Fruit fly (Drosophila melanogaster) whole organism, embryonic: ENCODE data around the gene aop.

Source experiments
- Aef1 ChIP-seq: fragments of 200-800 bp; sonication (Bioruptor generic); IDR thresholded peaks from 3 replicates; pipeline ENCODE4 v1.3.6; 2022; ENCODE audit warnings: missing biosample characterization, missing genetic modification characterization
- C15 ChIP-seq: fragments of 200-800 bp; sonication (Bioruptor generic); IDR thresholded peaks from 3 replicates; pipeline ENCODE4 v1.3.6; 2022; ENCODE audit warnings: missing biosample characterization, missing genetic modification characterization
- CG10267 ChIP-seq: fragments of 200-800 bp; sonication (Bioruptor generic); optimal IDR thresholded peaks from 2 replicates; lab custom pipeline; 2018; ENCODE audit warnings: missing biosample characterization, mild to moderate bottlenecking, missing genetic modification characterization, moderate library complexity
- CG10543 ChIP-seq: fragments of 200-800 bp; sonication (Bioruptor generic); optimal IDR thresholded peaks from 3 replicates; lab custom pipeline; 2017; ENCODE audit warnings: missing biosample characterization, mild to moderate bottlenecking, missing genetic modification characterization, moderate library complexity
- CG10654 ChIP-seq: fragments of 200-800 bp; sonication (Bioruptor generic); optimal IDR thresholded peaks from 2 replicates; lab custom pipeline; 2016; ENCODE audit warnings: missing biosample characterization, missing genetic modification characterization
- CG11085 ChIP-seq: fragments of 200-800 bp; sonication (Bioruptor generic); IDR thresholded peaks from 2 replicates; pipeline ENCODE4 v1.3.6; 2022; ENCODE audit warnings: missing biosample characterization, missing genetic modification characterization
- CG12236 ChIP-seq: fragments of 200-800 bp; sonication (Bioruptor generic); optimal IDR thresholded peaks from 2 replicates; lab custom pipeline; 2016; ENCODE audit warnings: missing biosample characterization, missing genetic modification characterization
- CG12769 ChIP-seq: fragments of 200-800 bp; sonication (Bioruptor generic); optimal IDR thresholded peaks from 2 replicates; lab custom pipeline; 2019; ENCODE audit warnings: missing biosample characterization, mild to moderate bottlenecking, missing genetic modification characterization, moderate library complexity
- CG14860 ChIP-seq: fragments of 200-800 bp; sonication (Bioruptor generic); IDR thresholded peaks from 3 replicates; pipeline ENCODE4 v1.3.6; 2022; ENCODE audit warnings: missing biosample characterization, missing genetic modification characterization; ENCODE audit not compliant: partially characterized antibody
- CG17385 ChIP-seq: fragments of 200-800 bp; sonication (Bioruptor generic); optimal IDR thresholded peaks from 3 replicates; lab custom pipeline; 2018; ENCODE audit warnings: missing biosample characterization, mild to moderate bottlenecking, missing genetic modification characterization
- CG1832 ChIP-seq: fragments of 200-800 bp; sonication (Bioruptor generic); optimal IDR thresholded peaks from 2 replicates; lab custom pipeline; 2017; ENCODE audit warnings: missing biosample characterization, mild to moderate bottlenecking, missing genetic modification characterization, inconsistent platforms
- CG2120 ChIP-seq: fragments of 200-800 bp; sonication (Bioruptor generic); optimal IDR thresholded peaks from 3 replicates; lab custom pipeline; 2016; ENCODE audit warnings: missing biosample characterization, missing genetic modification characterization
- CG3726 ChIP-seq: fragments of 200-800 bp; sonication (Bioruptor generic); IDR thresholded peaks from 3 replicates; pipeline ENCODE4, ENCODE4 v1.3.6; 2022; ENCODE audit warnings: missing biosample characterization, missing genetic modification characterization
- CG6683 ChIP-seq: fragments of 200-800 bp; sonication (Bioruptor generic); optimal IDR thresholded peaks from 2 replicates; lab custom pipeline; 2017; ENCODE audit warnings: missing biosample characterization, mild to moderate bottlenecking, missing genetic modification characterization, missing genetic modification reagents
- CG7745 ChIP-seq: fragments of 200-800 bp; sonication (Bioruptor generic); optimal IDR thresholded peaks from 2 replicates; lab custom pipeline; 2018; ENCODE audit warnings: missing biosample characterization, mild to moderate bottlenecking, missing genetic modification characterization, moderate library complexity
- CG7786 ChIP-seq: fragments of 200-800 bp; sonication (Bioruptor generic); optimal IDR thresholded peaks from 2 replicates; lab custom pipeline; 2016; ENCODE audit warnings: missing biosample characterization, missing genetic modification characterization
- CG8478 ChIP-seq: fragments of >200 bp; optimal IDR thresholded peaks from 2 replicates; lab custom pipeline; 2018
- CG9727 ChIP-seq: fragments of 200-800 bp; sonication (Bioruptor generic); optimal IDR thresholded peaks from 3 replicates; lab custom pipeline; 2017; ENCODE audit warnings: missing biosample characterization, mild to moderate bottlenecking, missing genetic modification characterization
- Dbx ChIP-seq: fragments of 200-800 bp; sonication (Bioruptor generic); IDR thresholded peaks from 3 replicates; pipeline ENCODE4 v1.3.6; 2022; ENCODE audit warnings: missing biosample characterization, missing genetic modification characterization
- HLHmδ ChIP-seq: fragments of 200-800 bp; sonication (Bioruptor generic); optimal IDR thresholded peaks from 2 replicates; lab custom pipeline; 2018; ENCODE audit warnings: missing biosample characterization, mild to moderate bottlenecking, missing genetic modification characterization, moderate library complexity
- Hr78 ChIP-seq, 2 experiments: fragments of 200-800 bp in 1 of 2; fragments of >200 bp in 1 of 2; sonication (Bioruptor generic) in 1 of 2; optimal IDR thresholded peaks; 2 replicates each; lab custom pipeline; 2017 to 2019; ENCODE audit warnings: missing biosample characterization in 2 of 2, missing genetic modification characterization in 2 of 2, mild to moderate bottlenecking in 1 of 2, moderate library complexity in 1 of 2
- Lim3 ChIP-seq: fragments of 200-800 bp; sonication (Bioruptor generic); IDR thresholded peaks from 2 replicates; pipeline ENCODE4 v1.3.6; 2022; ENCODE audit warnings: missing biosample characterization, missing genetic modification characterization
- Max ChIP-seq: fragments of 200-800 bp; sonication (Bioruptor generic); optimal IDR thresholded peaks from 2 replicates; lab custom pipeline; 2016; ENCODE audit warnings: missing biosample characterization, mild to moderate bottlenecking, missing genetic modification characterization
- NfI ChIP-seq: fragments of 200-800 bp; sonication (Bioruptor generic); optimal IDR thresholded peaks from 3 replicates; lab custom pipeline; 2018; ENCODE audit warnings: missing biosample characterization, mild to moderate bottlenecking, missing genetic modification characterization, moderate library complexity
- Optix ChIP-seq: fragments of 200-800 bp; sonication (Bioruptor generic); IDR thresholded peaks from 3 replicates; pipeline ENCODE4 v1.3.6; 2022; ENCODE audit warnings: missing biosample characterization, missing genetic modification characterization
- Rfx ChIP-seq: fragments of 200-800 bp; sonication (Bioruptor generic); IDR thresholded peaks from 2 replicates; pipeline ENCODE4 v1.3.6; 2022; ENCODE audit warnings: missing biosample characterization, missing genetic modification characterization
- Ssrp ChIP-seq: fragments of 200-800 bp; sonication (Bioruptor generic); optimal IDR thresholded peaks from 2 replicates; lab custom pipeline; 2018; ENCODE audit warnings: missing biosample characterization, mild to moderate bottlenecking, missing genetic modification characterization, moderate library complexity
- caup ChIP-seq: fragments of 200-800 bp; sonication (Bioruptor generic); optimal IDR thresholded peaks from 3 replicates; lab custom pipeline; 2017; ENCODE audit warnings: missing biosample characterization, mild to moderate bottlenecking, missing genetic modification characterization, moderate library complexity; ENCODE audit not compliant: severe bottlenecking
- chinmo ChIP-seq: fragments of 200-800 bp; sonication (Bioruptor generic); IDR thresholded peaks from 4 replicates; pipeline ENCODE4 v1.3.6; 2022; ENCODE audit warnings: missing biosample characterization, missing genetic modification characterization; ENCODE audit not compliant: partially characterized antibody
- ci ChIP-seq: fragments of 200-800 bp; sonication (Bioruptor generic); IDR thresholded peaks from 3 replicates; pipeline ENCODE4 v1.3.6; 2022; ENCODE audit warnings: missing biosample characterization, missing genetic modification characterization
- dmrt99B ChIP-seq: fragments of 200-800 bp; sonication (Bioruptor generic); optimal IDR thresholded peaks from 2 replicates; lab custom pipeline; 2018; ENCODE audit warnings: missing biosample characterization, mild to moderate bottlenecking, missing genetic modification characterization, moderate library complexity
- dpn ChIP-seq, 2 experiments: fragments of 200-800 bp; sonication (Bioruptor generic); optimal IDR thresholded peaks; 3 replicates each; lab custom pipeline; 2016; ENCODE audit warnings: missing biosample characterization in 2 of 2, missing genetic modification characterization in 2 of 2
- fd3F ChIP-seq: fragments of 200-800 bp; sonication (Bioruptor generic); optimal IDR thresholded peaks from 2 replicates; lab custom pipeline; 2018; ENCODE audit warnings: missing biosample characterization, mild to moderate bottlenecking, missing genetic modification characterization, moderate library complexity
- fd64A ChIP-seq: fragments of 200-800 bp; sonication (Bioruptor generic); optimal IDR thresholded peaks from 3 replicates; lab custom pipeline; 2018; ENCODE audit warnings: missing biosample characterization, mild to moderate bottlenecking, missing genetic modification characterization
- fd96Cb ChIP-seq: fragments of 200-800 bp; sonication (Bioruptor generic); optimal IDR thresholded peaks from 2 replicates; lab custom pipeline; 2018; ENCODE audit warnings: missing biosample characterization, mild to moderate bottlenecking, missing genetic modification characterization, moderate library complexity
- gsb-n ChIP-seq: fragments of 200-800 bp; sonication (Bioruptor generic); optimal IDR thresholded peaks from 3 replicates; lab custom pipeline; 2018; ENCODE audit warnings: missing biosample characterization, mild to moderate bottlenecking, missing genetic modification characterization
- hth ChIP-seq: fragments of >200 bp; optimal IDR thresholded peaks from 2 replicates; lab custom pipeline; 2017; ENCODE audit warnings: inconsistent platforms
- kni ChIP-seq: fragments of 200-800 bp; sonication (Bioruptor generic); optimal IDR thresholded peaks from 3 replicates; lab custom pipeline; 2017; ENCODE audit warnings: mild to moderate bottlenecking, missing biosample characterization, missing genetic modification reagents, missing genetic modification characterization
- lilli ChIP-seq: fragments of 200-800 bp; sonication (Bioruptor generic); optimal IDR thresholded peaks from 3 replicates; lab custom pipeline; 2016; ENCODE audit warnings: missing biosample characterization, missing genetic modification characterization
- lmd ChIP-seq: fragments of 200-800 bp; sonication (Bioruptor generic); IDR thresholded peaks from 2 replicates; pipeline ENCODE4 v1.3.6; 2022; ENCODE audit warnings: missing biosample characterization, missing genetic modification characterization
- mirr ChIP-seq: fragments of 200-800 bp; sonication (Bioruptor generic); optimal IDR thresholded peaks from 3 replicates; lab custom pipeline; 2018; ENCODE audit warnings: missing biosample characterization, mild to moderate bottlenecking, missing genetic modification characterization
- nmo ChIP-seq: fragments of 200-800 bp; sonication (Bioruptor generic); optimal IDR thresholded peaks from 2 replicates; lab custom pipeline; 2018; ENCODE audit warnings: missing biosample characterization, mild to moderate bottlenecking, missing genetic modification characterization, moderate library complexity
- p53 ChIP-seq: fragments of 200-800 bp; sonication (Bioruptor generic); optimal IDR thresholded peaks from 2 replicates; lab custom pipeline; 2016; ENCODE audit warnings: missing biosample characterization, missing genetic modification characterization
- ro ChIP-seq: fragments of 200-800 bp; sonication (Bioruptor generic); IDR thresholded peaks from 2 replicates; pipeline ENCODE4 v1.3.6; 2022; ENCODE audit warnings: missing biosample characterization, missing genetic modification characterization
- slbo ChIP-seq: fragments of 200-800 bp; sonication (Bioruptor generic); IDR thresholded peaks from 2 replicates; pipeline ENCODE4 v1.3.6; 2022; ENCODE audit warnings: missing biosample characterization, missing genetic modification characterization
- sqz ChIP-seq: fragments of 200-800 bp; sonication (Bioruptor generic); optimal IDR thresholded peaks from 3 replicates; lab custom pipeline; 2018; ENCODE audit warnings: missing biosample characterization, mild to moderate bottlenecking, missing genetic modification characterization
- trh ChIP-seq: fragments of 200-800 bp; sonication (Bioruptor generic); optimal IDR thresholded peaks from 2 replicates; lab custom pipeline; 2016; ENCODE audit warnings: missing biosample characterization, missing genetic modification characterization
- tup ChIP-seq: fragments of 200-800 bp; sonication (Bioruptor generic); optimal IDR thresholded peaks from 2 replicates; lab custom pipeline; 2016; ENCODE audit warnings: missing biosample characterization, mild to moderate bottlenecking, missing genetic modification characterization, moderate library complexity
- yki ChIP-seq: fragments of >200 bp; optimal IDR thresholded peaks from 3 replicates; lab custom pipeline; 2018

Gene aop

dm6 chr2L:2177969-2178809 lies at the start of gene aop (continued):
- TF ChIP-seq CG10543 (GFP tag; lab: Kevin White, UChicago) (peak; percentile 46), CG9727 (GFP tag; lab: Kevin White, UChicago) (peak; percentile 27), caup (GFP tag; lab: Kevin White, UChicago) (peak; percentile 18), p53 (GFP tag; lab: Kevin White, UChicago) (peak; percentile 98), lmd (no peak), CG1832 (GFP tag; lab: Kevin White, UChicago) (no peak), dmrt99B (tag; lab: Kevin White, UChicago) (peak; percentile 7), CG8478 (no peak), mirr (GFP tag; lab: Kevin White, UChicago) (peak; percentile 59), slbo (GFP tag; lab: Robert Waterston, UW) (no peak), NfI (peak; percentile 28), fd96Cb (no peak), Ssrp (tag; lab: Kevin White, UChicago) (no peak), CG2120 (no peak), kni (peak; percentile 72), Rfx (peak; percentile 38; the same call in 1 of the 2 replicates), hth (no peak), trh (no peak), ro (GFP tag; lab: Robert Waterston, UW) (no peak), tup (GFP tag; lab: Kevin White, UChicago) (no peak), fd64A (no peak), Max (GFP tag; lab: Kevin White, UChicago) (no peak), nmo (GFP tag; lab: Kevin White, UChicago) (peak; percentile 6), Hr78 (GFP tag; optimal IDR thresholded peaks at IDR 0.05; lab: Kevin White, UChicago) (peak in 1 of 2 experiments; percentile 22), dpn (GFP tag; optimal IDR thresholded peaks at IDR 0.05; lab: Kevin White, UChicago) (peak in 1 of 2 experiments; percentile 43), ci (GFP tag; lab: Robert Waterston, UW) (peak; percentile 75; the same call in 2 of the 3 replicates), HLHmδ (GFP tag; lab: Kevin White, UChicago) (peak; percentile 61), lilli (GFP tag; lab: Kevin White, UChicago) (no peak), gsb-n (peak; percentile 58), fd3F (no peak), Optix (no peak), C15 (GFP tag; lab: Robert Waterston, UW) (no peak), CG7745 (peak; percentile 45), CG7786 (GFP tag; lab: Kevin White, UChicago) (no peak), CG6683 (GFP tag; lab: Kevin White, UChicago) (no peak), Lim3 (GFP tag; lab: Robert Waterston, UW) (no peak), CG3726 (no peak), CG10654 (GFP tag; lab: Kevin White, UChicago) (no peak), CG12769 (tag; lab: Kevin White, UChicago) (peak; percentile 38), Aef1 (no peak), yki (lab: Kevin White, UChicago) (no peak), CG12236 (GFP tag; lab: Kevin White, UChicago) (no peak), CG17385 (no peak), CG10267 (peak; percentile 18), CG14860 (GFP tag; lab: Robert Waterston, UW) (no peak), sqz (peak; percentile 53), CG11085 (no peak), Dbx (GFP tag; lab: Robert Waterston, UW) (peak; percentile 48; the same call in 1 of the 3 replicates), chinmo (GFP tag; lab: Robert Waterston, UW) (peak; percentile 67; the same call in 1 of the 4 replicates)
